Worm (Caenorhabditis elegans) whole organism, mixed stage, embryonic: Measurements from ENCODE around the gene tag-244.

Experiments
- M03D4.4 ChIP-seq: sonication (generic microtip); optimal IDR thresholded peaks from 2 replicates; lab custom pipeline; 2017; ENCODE audit warnings: mild to moderate bottlenecking, missing genetic modification characterization, missing compliant biosample characterization
- ceh-39 ChIP-seq: fragments of 150-350 bp; optimal IDR thresholded peaks from 2 replicates; lab custom pipeline; 2014; ENCODE audit warnings: missing biosample characterization, missing genetic modification characterization
- cnd-1 ChIP-seq: fragments of 200-800 bp; sonication (Bioruptor generic); optimal IDR thresholded peaks from 2 replicates; lab custom pipeline; 2018; ENCODE audit warnings: mild to moderate bottlenecking, missing genetic modification characterization, missing compliant biosample characterization
- elt-1 ChIP-seq: sonication (generic microtip); optimal IDR thresholded peaks from 2 replicates; lab custom pipeline; 2017; ENCODE audit warnings: missing genetic modification characterization, mild to moderate bottlenecking, missing compliant biosample characterization, antibody characterized with exemption, moderate library complexity, borderline replicate concordance; ENCODE audit not compliant: insufficient read depth
- elt-3 ChIP-seq: fragments of 150-350 bp; optimal IDR thresholded peaks from 2 replicates; lab custom pipeline; 2014; ENCODE audit warnings: missing biosample characterization, missing genetic modification characterization
- lsy-2 ChIP-seq: fragments of 150-350 bp; optimal IDR thresholded peaks from 2 replicates; lab custom pipeline; 2014; ENCODE audit warnings: missing biosample characterization, missing genetic modification characterization
- mab-5 ChIP-seq: fragments of 150-350 bp; optimal IDR thresholded peaks from 2 replicates; lab custom pipeline; 2014; ENCODE audit warnings: missing biosample characterization, missing genetic modification characterization
- mep-1 ChIP-seq: fragments of 150-350 bp; optimal IDR thresholded peaks from 2 replicates; lab custom pipeline; 2017; ENCODE audit warnings: missing biosample characterization, missing genetic modification reagents, missing genetic modification characterization, inconsistent platforms
- nhr-237 ChIP-seq: fragments of 150-350 bp; optimal IDR thresholded peaks from 2 replicates; lab custom pipeline; 2014; ENCODE audit warnings: missing biosample characterization, missing genetic modification characterization
- nhr-76 ChIP-seq: sonication (generic microtip); optimal IDR thresholded peaks from 2 replicates; lab custom pipeline; 2017; ENCODE audit warnings: missing biosample characterization, missing genetic modification characterization
- sptf-1 ChIP-seq: sonication (generic microtip); optimal IDR thresholded peaks from 2 replicates; lab custom pipeline; 2017; ENCODE audit warnings: mild to moderate bottlenecking, missing genetic modification characterization, moderate library complexity, missing compliant biosample characterization
- unc-120 ChIP-seq: sonication (generic microtip); optimal IDR thresholded peaks from 2 replicates; lab custom pipeline; 2017; ENCODE audit warnings: missing genetic modification characterization, missing compliant biosample characterization; ENCODE audit not compliant: poor library complexity, severe bottlenecking
- unc-39 ChIP-seq: fragments of 150-350 bp; optimal IDR thresholded peaks from 2 replicates; lab custom pipeline; 2014; ENCODE audit warnings: missing biosample characterization, missing genetic modification characterization

DNA sequence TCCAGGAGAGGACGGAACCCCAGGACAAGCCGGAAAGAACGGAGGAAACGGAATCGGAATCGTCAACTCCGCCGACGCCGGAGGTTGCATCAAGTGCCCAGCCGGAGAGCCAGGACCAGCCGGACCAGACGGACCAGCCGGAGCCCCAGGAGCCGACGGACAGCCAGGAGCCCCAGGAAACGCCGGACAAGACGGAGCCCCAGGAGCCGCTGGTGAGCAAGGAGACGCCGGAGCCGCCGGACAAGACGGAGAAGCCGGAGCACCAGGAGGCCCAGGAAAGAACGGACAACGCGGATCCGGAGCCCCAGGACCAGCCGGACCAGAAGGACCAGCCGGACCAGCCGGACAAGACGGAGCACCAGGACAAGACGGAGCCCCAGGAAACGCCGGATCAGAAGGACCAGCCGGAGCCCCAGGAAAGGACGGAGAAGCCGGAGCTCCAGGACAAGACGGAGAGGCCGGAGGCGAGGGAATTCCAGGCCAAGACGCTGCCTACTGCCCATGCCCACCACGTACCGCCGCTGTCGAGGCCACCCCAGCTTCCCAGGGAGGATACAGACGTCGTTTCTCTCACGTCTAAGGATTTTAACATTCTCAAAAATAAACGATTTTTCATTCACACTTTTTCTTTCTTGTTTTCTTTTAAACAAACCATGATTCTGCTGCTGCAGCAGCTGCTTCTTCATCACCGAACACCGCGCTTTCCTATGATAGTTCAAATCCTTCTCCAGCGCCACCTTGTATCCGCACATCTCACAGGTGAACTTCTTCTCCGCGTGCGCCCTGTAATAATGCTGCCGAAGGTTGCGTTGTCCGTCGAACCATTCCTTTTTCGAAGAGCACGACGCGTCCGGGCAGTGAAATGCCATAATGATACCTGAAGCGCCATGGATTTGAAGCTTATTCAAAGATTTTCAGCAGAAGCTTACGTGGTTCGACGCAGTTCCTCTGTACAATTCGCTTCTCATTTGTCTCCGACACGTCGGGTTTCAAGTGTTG, 1.3 kb upstream of the tag-244 start:
- no peak for TF ChIP-seq sptf-1
- TF ChIP-seq mab-5, result no peak
- TF ChIP-seq lsy-2, result no peak
- TF ChIP-seq unc-120 (tag; lab: Kevin White, UChicago), result no peak
- TF ChIP-seq nhr-237 (tag; lab: Kevin White, UChicago), result no peak
- TF ChIP-seq elt-3 (tag; lab: Kevin White, UChicago), result no peak
- no peak for TF ChIP-seq unc-39 (tag; lab: Kevin White, UChicago)
- no peak for TF ChIP-seq nhr-76 (tag; lab: Kevin White, UChicago)
- no peak for TF ChIP-seq elt-1 (tag; lab: Kevin White, UChicago)
- no peak for TF ChIP-seq cnd-1
- no peak for TF ChIP-seq mep-1 (tag; lab: Kevin White, UChicago)
- TF ChIP-seq ceh-39, result no peak
- no peak for TF ChIP-seq M03D4.4
